Fruit fly (Drosophila melanogaster) whole organism, embryonic: ENCODE measurements around the gene CG7536.

Source experiments
- Atf3 ChIP-seq: fragments of 200-800 bp; sonication (Bioruptor generic); optimal IDR thresholded peaks from 3 replicates; lab custom pipeline; 2016; ENCODE audit warnings: missing biosample characterization, missing genetic modification characterization
- BEAF-32 ChIP-seq: fragments of 200-800 bp; sonication (Bioruptor generic); optimal IDR thresholded peaks from 3 replicates; lab custom pipeline; 2017; ENCODE audit warnings: missing biosample characterization, missing genetic modification characterization, mild to moderate bottlenecking, moderate library complexity, missing genetic modification reagents
- Bgb ChIP-seq: fragments of 200-800 bp; sonication (Bioruptor generic); IDR thresholded peaks from 2 replicates; pipeline ENCODE4 v1.3.6; 2022; ENCODE audit warnings: missing biosample characterization, missing genetic modification characterization; ENCODE audit not compliant: partially characterized antibody
- Blimp-1 ChIP-seq: fragments of 200-800 bp; sonication (Bioruptor generic); optimal IDR thresholded peaks from 3 replicates; lab custom pipeline; 2018; ENCODE audit warnings: missing biosample characterization, missing genetic modification characterization, mild to moderate bottlenecking, moderate library complexity, missing genetic modification reagents
- CG12659 ChIP-seq: fragments of 200-800 bp; sonication (Bioruptor generic); optimal IDR thresholded peaks from 3 replicates; lab custom pipeline; 2017; ENCODE audit warnings: mild to moderate bottlenecking, missing biosample characterization, missing genetic modification reagents, missing genetic modification characterization
- CG13287 ChIP-seq: fragments of 200-800 bp; sonication (Bioruptor generic); IDR thresholded peaks from 2 replicates; pipeline ENCODE4 v1.3.6; 2022; ENCODE audit warnings: missing biosample characterization, missing genetic modification characterization; ENCODE audit not compliant: partially characterized antibody
- CG14014 ChIP-seq: fragments of 200-800 bp; sonication (Bioruptor generic); IDR thresholded peaks from 2 replicates; pipeline ENCODE4 v1.3.6; 2022; ENCODE audit warnings: missing biosample characterization, missing genetic modification characterization
- CG14667 ChIP-seq: fragments of 200-800 bp; sonication (Bioruptor generic); IDR thresholded peaks from 2 replicates; pipeline ENCODE4 v1.3.6; 2022; ENCODE audit warnings: missing biosample characterization, missing genetic modification characterization
- CG14860 ChIP-seq: fragments of 200-800 bp; sonication (Bioruptor generic); IDR thresholded peaks from 3 replicates; pipeline ENCODE4 v1.3.6; 2022; ENCODE audit warnings: missing biosample characterization, missing genetic modification characterization; ENCODE audit not compliant: partially characterized antibody
- CG1603 ChIP-seq: fragments of 200-800 bp; sonication (Bioruptor generic); optimal IDR thresholded peaks from 2 replicates; lab custom pipeline; 2019; ENCODE audit warnings: missing biosample characterization, mild to moderate bottlenecking, missing genetic modification characterization, moderate library complexity
- CG1647 ChIP-seq: fragments of 200-800 bp; sonication (Bioruptor generic); optimal IDR thresholded peaks from 3 replicates; lab custom pipeline; 2016; ENCODE audit warnings: missing biosample characterization, missing genetic modification characterization
- CG17612 ChIP-seq: fragments of 200-800 bp; sonication (Bioruptor generic); IDR thresholded peaks from 2 replicates; pipeline ENCODE4 v1.3.6; 2022; ENCODE audit warnings: missing biosample characterization, missing genetic modification characterization
- CG2712 ChIP-seq: fragments of 200-800 bp; optimal IDR thresholded peaks from 3 replicates; lab custom pipeline; 2019; ENCODE audit warnings: missing biosample characterization, mild to moderate bottlenecking, missing genetic modification characterization, moderate library complexity
- CG34224 ChIP-seq: fragments of 200-800 bp; sonication (Bioruptor generic); IDR thresholded peaks from 3 replicates; pipeline ENCODE4 v1.3.6; 2022; ENCODE audit warnings: missing biosample characterization, missing genetic modification characterization; ENCODE audit not compliant: partially characterized antibody
- CG42726 ChIP-seq: fragments of 200-800 bp; sonication (Bioruptor generic); IDR thresholded peaks from 2 replicates; pipeline ENCODE4 v1.3.6; 2022; ENCODE audit warnings: missing biosample characterization, missing genetic modification characterization; ENCODE audit not compliant: partially characterized antibody
- CG4617 ChIP-seq: fragments of 200-800 bp; sonication (Bioruptor generic); optimal IDR thresholded peaks from 3 replicates; lab custom pipeline; 2016; ENCODE audit warnings: missing biosample characterization, missing genetic modification characterization, borderline replicate concordance
- CG8359 ChIP-seq: fragments of 200-800 bp; sonication (Bioruptor generic); optimal IDR thresholded peaks from 2 replicates; lab custom pipeline; 2017; ENCODE audit warnings: missing biosample characterization, mild to moderate bottlenecking, missing genetic modification characterization, borderline replicate concordance
- CkIIα-i1 ChIP-seq: fragments of 200-800 bp; sonication (Bioruptor generic); IDR thresholded peaks from 2 replicates; pipeline ENCODE4 v1.3.6; 2022; ENCODE audit warnings: missing biosample characterization, missing genetic modification characterization
- Dll ChIP-seq: fragments of 200-800 bp; sonication (Bioruptor generic); IDR thresholded peaks from 4 replicates; pipeline ENCODE4 v1.3.6; 2022; ENCODE audit warnings: missing biosample characterization, missing genetic modification characterization; ENCODE audit not compliant: partially characterized antibody
- Dp ChIP-seq: fragments of 200-800 bp; sonication (Bioruptor generic); optimal IDR thresholded peaks from 2 replicates; lab custom pipeline; 2018; ENCODE audit warnings: missing biosample characterization, mild to moderate bottlenecking, missing genetic modification characterization, moderate library complexity
- Hmx ChIP-seq: fragments of 200-800 bp; sonication (Bioruptor generic); optimal IDR thresholded peaks from 2 replicates; lab custom pipeline; 2016; ENCODE audit warnings: missing biosample characterization, missing genetic modification characterization
- Kr ChIP-seq: fragments of 200-800 bp; sonication (Bioruptor generic); optimal IDR thresholded peaks from 2 replicates; lab custom pipeline; 2017; ENCODE audit warnings: missing biosample characterization, mild to moderate bottlenecking, missing genetic modification characterization
- Opbp ChIP-seq: fragments of 200-800 bp; sonication (Bioruptor generic); IDR thresholded peaks from 3 replicates; pipeline ENCODE4 v1.3.6; 2022; ENCODE audit warnings: missing biosample characterization, missing genetic modification characterization; ENCODE audit not compliant: partially characterized antibody
- Six4 ChIP-seq: fragments of 200-800 bp; sonication (Bioruptor generic); optimal IDR thresholded peaks from 2 replicates; lab custom pipeline; 2016; ENCODE audit warnings: missing biosample characterization, missing genetic modification characterization
- Vsx1 ChIP-seq: fragments of 200-800 bp; sonication (Bioruptor generic); optimal IDR thresholded peaks from 2 replicates; lab custom pipeline; 2017; ENCODE audit warnings: missing biosample characterization, mild to moderate bottlenecking, missing genetic modification characterization, missing genetic modification reagents
- amos ChIP-seq: fragments of 200-800 bp; sonication (Bioruptor generic); IDR thresholded peaks from 2 replicates; pipeline ENCODE4 v1.3.6; 2022; ENCODE audit warnings: missing biosample characterization, missing genetic modification characterization; ENCODE audit not compliant: partially characterized antibody
- aop ChIP-seq: fragments of 200-800 bp; sonication (Bioruptor generic); IDR thresholded peaks from 2 replicates; pipeline ENCODE4 v1.3.6; 2022; ENCODE audit warnings: missing biosample characterization, missing genetic modification characterization
- ato ChIP-seq: fragments of 200-800 bp; sonication (Bioruptor generic); IDR thresholded peaks from 2 replicates; pipeline ENCODE4 v1.3.6; 2022; ENCODE audit warnings: missing biosample characterization, missing genetic modification characterization; ENCODE audit not compliant: partially characterized antibody
- bbx ChIP-seq: fragments of 200-800 bp; sonication (Bioruptor generic); IDR thresholded peaks from 2 replicates; pipeline ENCODE4 v1.3.6; 2022; ENCODE audit warnings: missing biosample characterization, missing genetic modification characterization; ENCODE audit not compliant: partially characterized antibody
- emc ChIP-seq: fragments of 200-800 bp; sonication (Bioruptor generic); optimal IDR thresholded peaks from 2 replicates; lab custom pipeline; 2016; ENCODE audit warnings: missing biosample characterization, missing genetic modification characterization
- h ChIP-seq: fragments of >200 bp; optimal IDR thresholded peaks from 2 replicates; lab custom pipeline; 2017
- inv ChIP-seq: fragments of 200-800 bp; sonication (Bioruptor generic); IDR thresholded peaks from 2 replicates; pipeline ENCODE4 v1.3.6; 2022; ENCODE audit warnings: missing biosample characterization, missing genetic modification characterization; ENCODE audit not compliant: partially characterized antibody
- kay ChIP-seq: fragments of 200-800 bp; sonication (Bioruptor generic); optimal IDR thresholded peaks from 2 replicates; lab custom pipeline; 2016; ENCODE audit warnings: missing biosample characterization, missing genetic modification characterization
- mld ChIP-seq: fragments of 200-800 bp; sonication (Bioruptor generic); IDR thresholded peaks from 3 replicates; pipeline ENCODE4 v1.3.6; 2022; ENCODE audit warnings: missing biosample characterization, missing genetic modification characterization; ENCODE audit not compliant: partially characterized antibody
- nerfin-2 ChIP-seq: fragments of 200-800 bp; sonication (Bioruptor generic); IDR thresholded peaks from 2 replicates; pipeline ENCODE4 v1.3.6; 2022; ENCODE audit warnings: missing biosample characterization, missing genetic modification characterization; ENCODE audit not compliant: partially characterized antibody
- nom ChIP-seq: fragments of 200-800 bp; sonication (Bioruptor generic); optimal IDR thresholded peaks from 2 replicates; lab custom pipeline; 2017; ENCODE audit warnings: missing biosample characterization, missing genetic modification characterization, mild to moderate bottlenecking, moderate library complexity, missing genetic modification reagents
- pzg ChIP-seq: fragments of 200-800 bp; sonication (Bioruptor generic); optimal IDR thresholded peaks from 3 replicates; lab custom pipeline; 2018; ENCODE audit warnings: missing biosample characterization, mild to moderate bottlenecking, missing genetic modification characterization, moderate library complexity
- row ChIP-seq: fragments of 200-800 bp; sonication (Bioruptor generic); IDR thresholded peaks from 3 replicates; pipeline ENCODE4 v1.3.6; 2022; ENCODE audit warnings: missing biosample characterization, missing genetic modification characterization
- sens ChIP-seq: fragments of 200-800 bp; sonication (Bioruptor generic); peaks from one replicate; lab custom pipeline; 2016; ENCODE audit warnings: missing biosample characterization, missing genetic modification characterization
- sens-2 ChIP-seq: fragments of 200-800 bp; sonication (Bioruptor generic); IDR thresholded peaks from 2 replicates; pipeline ENCODE4 v1.3.6; 2022; ENCODE audit warnings: missing biosample characterization, missing genetic modification characterization
- slbo ChIP-seq: fragments of 200-800 bp; sonication (Bioruptor generic); IDR thresholded peaks from 2 replicates; pipeline ENCODE4 v1.3.6; 2022; ENCODE audit warnings: missing biosample characterization, missing genetic modification characterization
- slp2 ChIP-seq: fragments of 200-800 bp; sonication (Bioruptor generic); optimal IDR thresholded peaks from 2 replicates; lab custom pipeline; 2016; ENCODE audit warnings: missing biosample characterization, missing genetic modification characterization
- tna ChIP-seq: fragments of 200-800 bp; sonication (Bioruptor generic); IDR thresholded peaks from 2 replicates; pipeline ENCODE4 v1.3.6; 2022; ENCODE audit warnings: missing biosample characterization, missing genetic modification characterization; ENCODE audit not compliant: partially characterized antibody
- twi ChIP-seq: fragments of 200-800 bp; optimal IDR thresholded peaks from 2 replicates; lab custom pipeline; 2019; ENCODE audit warnings: missing biosample characterization, mild to moderate bottlenecking, missing genetic modification characterization, moderate library complexity
- unc-4 ChIP-seq: fragments of 200-800 bp; sonication (Bioruptor generic); IDR thresholded peaks from 2 replicates; pipeline ENCODE4 v1.3.6; 2022; ENCODE audit warnings: missing biosample characterization, missing genetic modification characterization; ENCODE audit not compliant: partially characterized antibody
- vnd ChIP-seq: fragments of 200-800 bp; sonication (Bioruptor generic); IDR thresholded peaks from 3 replicates; pipeline ENCODE4 v1.3.6; 2022; ENCODE audit warnings: missing biosample characterization, missing genetic modification characterization; ENCODE audit not compliant: partially characterized antibody
- zen2 ChIP-seq: fragments of 200-800 bp; sonication (Bioruptor generic); IDR thresholded peaks from 3 replicates; pipeline ENCODE4 v1.3.6; 2022; ENCODE audit warnings: missing biosample characterization, missing genetic modification characterization; ENCODE audit not compliant: partially characterized antibody
- zfh2 ChIP-seq: fragments of 200-800 bp; sonication (Bioruptor generic); optimal IDR thresholded peaks from 2 replicates; lab custom pipeline; 2016; ENCODE audit warnings: missing biosample characterization, missing genetic modification characterization

The CG7536 gene

DNA sequence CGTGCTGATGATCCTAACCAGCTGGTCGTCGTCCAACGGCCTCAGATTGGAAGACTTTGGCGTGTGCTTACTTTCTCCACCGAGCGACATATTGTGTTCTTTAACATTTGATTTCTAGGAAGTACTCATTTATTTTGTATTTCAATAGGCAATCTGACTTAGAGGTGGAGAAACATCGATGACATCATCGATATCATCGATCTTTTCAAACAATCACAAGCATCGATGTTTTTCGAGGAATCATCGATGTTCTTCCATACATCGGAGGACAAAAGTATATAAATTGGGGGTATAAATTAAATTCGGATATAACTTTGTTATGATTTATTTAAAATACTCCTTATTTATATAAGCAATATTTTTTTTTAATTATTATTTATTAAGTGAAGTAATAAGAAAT, 2.0 kb upstream of the CG7536 start, which contains the start of gene Swt1 (continued):
- peak; percentile 85; the same call in 2 of the 3 replicates for TF ChIP-seq mld (GFP tag; lab: Robert Waterston, UW)
- TF ChIP-seq zen2 (GFP tag; lab: Robert Waterston, UW): peak; percentile 89
- no peak for TF ChIP-seq nom (GFP tag; lab: Kevin White, UChicago)
- TF ChIP-seq emc (GFP tag; lab: Kevin White, UChicago): no peak
- peak; percentile 93 for TF ChIP-seq Dll (GFP tag; lab: Robert Waterston, UW)
- TF ChIP-seq CG2712 (tag; lab: Kevin White, UChicago): peak; percentile 17
- TF ChIP-seq CG13287 (GFP tag; lab: Robert Waterston, UW): peak; percentile 90
- TF ChIP-seq Six4 (GFP tag; lab: Kevin White, UChicago): no peak
- peak; percentile 81 for TF ChIP-seq BEAF-32
- TF ChIP-seq CG42726 (GFP tag; lab: Robert Waterston, UW): peak; percentile 85; the same call in 1 of the 2 replicates
- no peak for TF ChIP-seq CG14014 (GFP tag; lab: Robert Waterston, UW)
- peak; percentile 72 for TF ChIP-seq row (GFP tag; lab: Robert Waterston, UW)
- TF ChIP-seq zfh2 (GFP tag; lab: Kevin White, UChicago): peak; percentile 4
- TF ChIP-seq kay: no peak
- TF ChIP-seq slbo (GFP tag; lab: Robert Waterston, UW): peak; percentile 10; the same call in 1 of the 2 replicates
- no peak for TF ChIP-seq Kr (GFP tag; lab: Kevin White, UChicago)
- no peak for TF ChIP-seq twi
- TF ChIP-seq Blimp-1 (GFP tag; lab: Kevin White, UChicago): no peak
- TF ChIP-seq CG14860 (GFP tag; lab: Robert Waterston, UW): peak; percentile 89
- peak; percentile 44 for TF ChIP-seq CG1603
- peak; percentile 78 for TF ChIP-seq ato (GFP tag; lab: Robert Waterston, UW)
- peak; percentile 94 for TF ChIP-seq Bgb (GFP tag; lab: Robert Waterston, UW)
- peak; percentile 74 for TF ChIP-seq tna (GFP tag; lab: Robert Waterston, UW)
- peak; percentile 88 for TF ChIP-seq vnd (GFP tag; lab: Robert Waterston, UW)
- TF ChIP-seq unc-4: peak; percentile 87
- no peak for TF ChIP-seq Dp (GFP tag; lab: Kevin White, UChicago)
- no peak for TF ChIP-seq Atf3
- TF ChIP-seq sens-2: no peak
- TF ChIP-seq CkIIα-i1 (GFP tag; lab: Robert Waterston, UW): peak; percentile 84
- no peak for TF ChIP-seq aop (GFP tag; lab: Robert Waterston, UW)
- TF ChIP-seq h: no peak
- no peak for TF ChIP-seq Vsx1 (GFP tag; lab: Kevin White, UChicago)
- TF ChIP-seq amos: peak; percentile 94
- TF ChIP-seq Hmx: no peak
- peak; percentile 43 for TF ChIP-seq CG4617
- peak; percentile 5 for TF ChIP-seq CG12659
- peak; percentile 91 for TF ChIP-seq Opbp (GFP tag; lab: Robert Waterston, UW)
- TF ChIP-seq bbx (GFP tag; lab: Robert Waterston, UW): peak; percentile 92
- peak; percentile 52 for TF ChIP-seq sens (GFP tag; lab: Kevin White, UChicago)
- no peak for TF ChIP-seq CG17612 (GFP tag; lab: Robert Waterston, UW)
- TF ChIP-seq CG8359 (GFP tag; lab: Kevin White, UChicago): no peak
- peak; percentile 75 for TF ChIP-seq nerfin-2 (GFP tag; lab: Robert Waterston, UW)
- TF ChIP-seq pzg (GFP tag; lab: Kevin White, UChicago): peak; percentile 53
- TF ChIP-seq CG14667 (GFP tag; lab: Robert Waterston, UW): no peak
- TF ChIP-seq CG34224 (GFP tag; lab: Robert Waterston, UW): peak; percentile 94
- no peak for TF ChIP-seq slp2
- TF ChIP-seq CG1647 (GFP tag; lab: Kevin White, UChicago): no peak
- peak; percentile 87 for TF ChIP-seq inv (GFP tag; lab: Robert Waterston, UW)
